Fruit fly (Drosophila melanogaster): ENCODE data around the gene CG34393.
"Not testable (repeated sequence)": the region's sequence is repeated elsewhere in the genome, so short reads cannot be mapped to it uniquely, and the experiment has no call there.

CG34393 gene

dm6 chr2L:3165022-3165647 is 35.2 kb downstream of the CG34393 start (continued):
- TF ChIP-seq CG18599 (GFP tag; optimal IDR thresholded peaks at IDR 0.05) (no peak), CG34376 (GFP tag; optimal IDR thresholded peaks at IDR 0.05) (peak; percentile 47), CG11456 (GFP tag; IDR thresholded peaks at IDR 0.05) (no peak), pho (GFP tag; optimal IDR thresholded peaks at IDR 0.05) (no peak), seq (GFP tag; IDR thresholded peaks at IDR 0.05) (no peak), CG12155 (GFP tag; optimal IDR thresholded peaks at IDR 0.05) (no peak), Dp (GFP tag; optimal IDR thresholded peaks at IDR 0.05) (no peak), exex (tag; optimal IDR thresholded peaks at IDR 0.05) (peak; percentile 70), lov (optimal IDR thresholded peaks at IDR 0.05) (no peak), lov (GFP tag; IDR thresholded peaks at IDR 0.05) (0 out of 3 replicates have a peak, but pooled peaks have one; percentile 22), CG3163 (GFP tag; optimal IDR thresholded peaks at IDR 0.05) (no peak)

dm6 chr2L:3164257-3165021 is 35.9 kb downstream of the CG34393 start:
- TF ChIP-seq eve (GFP tag; optimal IDR thresholded peaks at IDR 0.05), result peak in 1 of 2 experiments; percentile 26
- no peak for TF ChIP-seq pros (GFP tag; optimal IDR thresholded peaks at IDR 0.05)
- TF ChIP-seq sna (GFP tag; IDR thresholded peaks at IDR 0.05; ENCODE audit: partially characterized antibody), result no peak
- no peak for TF ChIP-seq MTF-1 (GFP tag; optimal IDR thresholded peaks at IDR 0.05; ENCODE audit: borderline replicate concordance)
- TF ChIP-seq Blimp-1 (GFP tag; optimal IDR thresholded peaks at IDR 0.05), result no peak
- TF ChIP-seq da (GFP tag; optimal IDR thresholded peaks at IDR 0.05), result no peak
- peak in 1 of 2 experiments; percentile 20 for TF ChIP-seq Hr78 (GFP tag; optimal IDR thresholded peaks at IDR 0.05)
- peak; percentile 53 for TF ChIP-seq CG34376 (GFP tag; optimal IDR thresholded peaks at IDR 0.05)
- TF ChIP-seq Aef1 (GFP tag; IDR thresholded peaks at IDR 0.05), result no peak
- no peak for TF ChIP-seq CG34422 (GFP tag; IDR thresholded peaks at IDR 0.05)
- TF ChIP-seq Ssrp (tag; optimal IDR thresholded peaks at IDR 0.05), result no peak
- no peak for TF ChIP-seq pnt (GFP tag; optimal IDR thresholded peaks at IDR 0.05)

DNA sequence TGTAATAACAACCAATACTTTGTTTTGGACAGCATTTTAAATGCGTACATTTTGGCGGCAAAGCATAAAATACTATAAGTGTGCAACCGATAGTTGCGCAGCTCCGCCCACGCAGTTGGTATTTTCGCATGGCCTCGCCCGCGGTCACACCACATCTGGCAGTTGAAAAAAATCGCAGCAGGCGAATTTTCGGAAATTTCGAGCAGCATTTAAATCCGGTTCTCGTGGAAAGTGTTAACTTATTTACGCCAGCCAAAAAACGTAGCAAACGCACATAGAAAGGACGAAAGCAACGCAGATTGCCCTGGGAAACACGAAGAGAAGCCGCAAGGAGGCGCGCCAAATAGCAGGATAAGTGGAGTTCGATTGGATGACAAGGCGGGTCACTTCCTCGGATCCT is 36.8 kb downstream of the CG34393 start, which contains the start of gene Hydr2:
Gene Hydr2, plus strand, starts transcription at position 156 of the 400 bp plus-strand sequence.
- TF ChIP-seq Fer1 (GFP tag; optimal IDR thresholded peaks at IDR 0.05) (peak; percentile 24), Dp (GFP tag; optimal IDR thresholded peaks at IDR 0.05) (peak; percentile 33), nom (GFP tag; optimal IDR thresholded peaks at IDR 0.05) (peak; percentile 25), MESR4 (GFP tag; optimal IDR thresholded peaks at IDR 0.05) (peak; percentile 70), gfzf (GFP tag; optimal IDR thresholded peaks at IDR 0.05) (peak; percentile 54), pzg (GFP tag; optimal IDR thresholded peaks at IDR 0.05) (peak; percentile 36), CG8290 (tag; optimal IDR thresholded peaks at IDR 0.05) (peak in 1 of 2 experiments; percentile 17), Med (GFP tag) (peak; percentile 11), Jarid2 (GFP tag; optimal IDR thresholded peaks at IDR 0.05) (peak; percentile 72), sqz (GFP tag; optimal IDR thresholded peaks at IDR 0.05) (peak; percentile 78), CG9797 (GFP tag; optimal IDR thresholded peaks at IDR 0.05) (peak; percentile 25), YL-1 (GFP tag; optimal IDR thresholded peaks at IDR 0.05) (peak; percentile 34), BEAF-32 (GFP tag; optimal IDR thresholded peaks at IDR 0.05) (peak; percentile 46), CG17186 (GFP tag; optimal IDR thresholded peaks at IDR 0.05) (peak; percentile 12), sens (GFP tag) (peak; percentile 27), CG4617 (GFP tag; optimal IDR thresholded peaks at IDR 0.05; ENCODE audit: borderline replicate concordance) (peak; percentile 16), ewg (GFP tag; optimal IDR thresholded peaks at IDR 0.05) (peak; percentile 59)
- not testable (repeated sequence) for TF ChIP-seq CG8290 (GFP tag; optimal IDR thresholded peaks at IDR 0.05)

All from whole organism, embryonic.